Worm (Caenorhabditis elegans) whole organism, L4/young adult: Measurements from ENCODE around the gene flp-1.
A peak's percentile ranks its signal among the peaks of the same experiment; 100 is the strongest.
"Not testable (repeated sequence)": the region's sequence is repeated elsewhere in the genome, so short reads cannot be mapped to it uniquely, and the experiment has no call there.

ENCODE experiments used
- W03F9.2 ChIP-seq: fragments of 150-350 bp; optimal IDR thresholded peaks from 2 replicates; lab custom pipeline; 2014; ENCODE audit warnings: missing biosample characterization, missing genetic modification characterization
- dao-5 ChIP-seq: sonication (generic microtip); optimal IDR thresholded peaks from 2 replicates; lab custom pipeline; 2016; ENCODE audit warnings: missing genotype, missing genetic modification characterization, moderate library complexity, missing compliant biosample characterization
- him-1 ChIP-seq: sonication (generic microtip); optimal IDR thresholded peaks from 2 replicates; lab custom pipeline; 2016; ENCODE audit warnings: missing genotype, missing genetic modification reagents, missing genetic modification characterization, missing compliant biosample characterization

The flp-1 gene

DNA sequence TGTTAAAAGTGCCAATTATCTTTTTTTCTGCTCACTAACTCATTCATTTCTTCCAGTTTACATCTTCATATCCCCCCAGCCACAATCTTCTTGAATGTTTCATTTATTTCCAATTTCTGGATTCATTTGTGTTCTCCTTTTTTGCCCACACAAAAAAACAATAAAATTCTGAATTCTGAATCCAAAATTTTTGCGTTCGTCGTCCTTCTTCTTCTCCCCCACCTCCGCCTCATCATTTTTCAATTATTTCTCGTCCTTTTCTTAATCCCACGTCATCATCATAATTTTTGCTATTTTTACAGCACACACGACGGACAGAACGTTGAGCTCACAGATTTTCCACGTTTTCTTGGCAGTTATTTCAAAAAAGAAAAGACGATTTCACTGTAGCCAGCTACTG is 40.0 kb downstream of the flp-1 start, which contains the start of gene C07C7.1:
Gene C07C7.1 (plus strand): TSS at position 301 of the 400 bp plus-strand sequence.
- TF ChIP-seq him-1 (tag; lab: Kevin White, UChicago) (no peak), W03F9.2 (tag; lab: Kevin White, UChicago) (no peak), dao-5 (tag; lab: Kevin White, UChicago) (no peak)

DNA sequence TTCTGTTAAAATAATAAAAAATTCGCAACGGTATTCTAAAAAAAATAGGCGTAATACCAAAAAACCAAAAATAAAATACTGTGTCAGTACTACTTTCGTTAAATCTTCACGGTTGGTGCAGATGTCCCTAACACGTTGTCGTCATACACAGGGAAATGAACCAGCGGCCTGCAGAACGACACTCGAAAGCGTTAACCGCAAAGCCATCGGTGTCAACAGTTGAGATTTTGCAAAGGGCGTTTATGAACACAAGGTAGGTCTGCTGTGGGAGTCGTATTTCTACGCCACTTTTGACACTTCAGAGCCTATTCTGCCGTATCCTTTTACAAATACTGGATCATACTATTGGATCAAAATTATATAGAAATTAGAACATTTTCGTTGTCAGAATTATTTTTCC is 46.7 kb downstream of the flp-1 start:
- TF ChIP-seq him-1 (tag; lab: Kevin White, UChicago) (peak; percentile 69), W03F9.2 (tag; lab: Kevin White, UChicago) (peak; percentile 33), dao-5 (tag; lab: Kevin White, UChicago) (peak; percentile 74)

DNA sequence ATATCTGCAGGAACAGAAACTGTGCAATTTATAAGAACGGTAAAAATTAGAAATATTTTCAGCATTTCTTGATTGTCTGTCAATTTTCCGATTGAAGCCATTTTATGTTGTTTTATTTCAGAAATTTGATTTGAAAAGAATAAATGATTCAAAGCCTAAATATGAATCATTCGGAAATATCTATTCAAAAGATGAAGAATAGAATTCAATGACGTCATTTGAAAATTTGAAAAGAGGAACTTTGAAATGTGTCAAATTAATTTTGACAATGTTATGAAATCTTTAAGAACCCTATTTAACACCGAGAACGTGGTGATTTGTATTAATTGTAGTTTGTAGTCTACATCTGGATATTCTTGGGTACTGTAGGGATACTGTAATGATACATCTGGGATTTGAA is 48.0 kb downstream of the flp-1 start, which contains the start of gene C46C2.5:
Gene C46C2.5 (minus strand): TSS at position 101 of the 400 bp plus-strand sequence.
- no peak for TF ChIP-seq W03F9.2 (tag; lab: Kevin White, UChicago)
- no peak for TF ChIP-seq dao-5 (tag; lab: Kevin White, UChicago)
- TF ChIP-seq him-1 (tag; lab: Kevin White, UChicago) = no peak

DNA sequence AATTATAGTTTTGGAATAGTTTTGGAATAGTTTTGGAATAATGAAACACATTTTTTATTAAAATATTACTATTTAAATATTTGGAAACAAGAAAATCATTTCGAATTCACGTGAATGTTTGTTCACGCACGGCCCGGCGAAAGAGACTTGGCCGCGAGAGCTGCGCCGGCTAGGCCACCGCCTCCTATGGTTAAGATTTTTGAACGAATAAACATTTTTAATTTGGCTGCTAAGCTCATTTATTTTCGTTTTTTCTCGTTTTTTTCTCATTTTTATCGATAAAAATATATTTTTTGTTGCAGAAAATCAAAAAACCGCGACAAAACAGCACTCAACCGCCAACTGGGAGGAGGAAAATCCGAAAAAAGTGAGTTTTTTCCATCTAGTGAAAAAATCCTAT is 50.0 kb downstream of the flp-1 start, which contains the start of gene C46C2.7:
Gene C46C2.7 (plus strand): TSS at position 301 of the 400 bp plus-strand sequence.
- not testable (repeated sequence) for TF ChIP-seq W03F9.2, him-1, dao-5 (tag; lab: Kevin White, UChicago)
